Fruit fly (Drosophila melanogaster) whole organism, pupa: ENCODE data around the gene CG10467.

ENCODE experiments used
- CG13204 ChIP-seq: fragments of 200-800 bp; sonication (Bioruptor generic); optimal IDR thresholded peaks from 2 replicates; lab custom pipeline; 2018; ENCODE audit warnings: missing biosample characterization, mild to moderate bottlenecking, missing genetic modification characterization, moderate library complexity
- CG32121 ChIP-seq: fragments of 200-800 bp; sonication (Bioruptor generic); IDR thresholded peaks from 2 replicates; pipeline ENCODE4 v1.3.6; 2022; ENCODE audit warnings: missing biosample characterization, missing genetic modification characterization
- EcR ChIP-seq: fragments of 200-800 bp; sonication (Bioruptor generic); optimal IDR thresholded peaks from 3 replicates; lab custom pipeline; 2019; ENCODE audit warnings: missing biosample characterization, missing genetic modification characterization, mild to moderate bottlenecking, moderate library complexity, missing genetic modification reagents
- Pif1A ChIP-seq: fragments of 200-800 bp; sonication (Bioruptor generic); optimal IDR thresholded peaks from 3 replicates; lab custom pipeline; 2016; ENCODE audit warnings: missing biosample characterization, missing genetic modification characterization
- fd96Ca ChIP-seq: fragments of 200-800 bp; sonication (Bioruptor generic); IDR thresholded peaks from 3 replicates; pipeline ENCODE4 v1.3.6; 2022; ENCODE audit warnings: missing biosample characterization, missing genetic modification characterization
- gl ChIP-seq: fragments of 200-800 bp; sonication (Bioruptor generic); optimal IDR thresholded peaks from 2 replicates; lab custom pipeline; 2018; ENCODE audit warnings: missing biosample characterization, mild to moderate bottlenecking, missing genetic modification characterization

DNA sequence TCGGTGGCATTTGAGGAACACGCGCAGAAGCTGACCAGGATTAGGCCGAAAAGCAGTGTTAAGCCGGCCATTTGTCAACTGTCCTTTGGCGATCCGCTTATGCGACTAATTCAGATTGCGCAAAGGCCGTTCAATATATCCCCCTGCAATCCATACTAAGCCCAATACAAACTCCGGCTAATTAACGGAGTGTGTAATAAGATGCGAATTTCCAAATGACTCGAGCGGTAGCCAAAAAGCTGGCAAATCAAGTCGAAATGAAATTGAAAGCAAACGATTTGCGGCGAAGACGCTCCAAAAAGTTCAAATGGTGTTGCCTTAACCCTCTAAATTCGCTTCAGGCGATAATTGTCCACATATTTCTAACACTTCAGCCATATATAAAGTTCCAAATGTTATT, 47.8 kb upstream of the CG10467 start, which contains the start of gene Cpr65Aw:
- TF ChIP-seq CG32121 (GFP tag; lab: Robert Waterston, UW) (no peak), fd96Ca (GFP tag; lab: Robert Waterston, UW) (no peak), CG13204 (no peak), Pif1A (GFP tag; lab: Kevin White, UChicago) (no peak), gl (tag; lab: Kevin White, UChicago) (no peak), EcR (no peak)
